Fruit fly (Drosophila melanogaster) whole organism, embryonic: ENCODE data around the gene TfAP-2.

Source experiments
- BtbVII ChIP-seq: fragments of 200-800 bp; sonication (Bioruptor generic); optimal IDR thresholded peaks from 3 replicates; lab custom pipeline; 2017; ENCODE audit warnings: missing biosample characterization, mild to moderate bottlenecking, missing genetic modification characterization
- CG10209 ChIP-seq: fragments of 200-800 bp; sonication (Bioruptor generic); optimal IDR thresholded peaks from 3 replicates; lab custom pipeline; 2017; ENCODE audit warnings: missing biosample characterization, mild to moderate bottlenecking, missing genetic modification characterization, missing genetic modification reagents
- CG11456 ChIP-seq: fragments of 200-800 bp; sonication (Bioruptor generic); IDR thresholded peaks from 3 replicates; pipeline ENCODE4 v1.3.6; 2022; ENCODE audit warnings: missing biosample characterization, missing genetic modification characterization
- CG11723 ChIP-seq: fragments of 200-800 bp; sonication (Bioruptor generic); optimal IDR thresholded peaks from 2 replicates; lab custom pipeline; 2017; ENCODE audit warnings: missing biosample characterization, mild to moderate bottlenecking, missing genetic modification characterization
- CG12219 ChIP-seq: fragments of 200-800 bp; sonication (Bioruptor generic); optimal IDR thresholded peaks from 3 replicates; lab custom pipeline; 2018; ENCODE audit warnings: missing biosample characterization, mild to moderate bottlenecking, missing genetic modification characterization
- CG13775 ChIP-seq: fragments of 200-800 bp; sonication (Bioruptor generic); optimal IDR thresholded peaks from 3 replicates; lab custom pipeline; 2017; ENCODE audit warnings: missing biosample characterization, mild to moderate bottlenecking, missing genetic modification characterization
- CG14710 ChIP-seq: fragments of 200-800 bp; sonication (Bioruptor generic); optimal IDR thresholded peaks from 3 replicates; lab custom pipeline; 2019; ENCODE audit warnings: missing biosample characterization, mild to moderate bottlenecking, missing genetic modification characterization, moderate library complexity
- CG1529 ChIP-seq: fragments of 200-800 bp; sonication (Bioruptor generic); optimal IDR thresholded peaks from 3 replicates; lab custom pipeline; 2018; ENCODE audit warnings: missing biosample characterization, missing genetic modification characterization
- CG1602 ChIP-seq: fragments of 200-800 bp; sonication (Bioruptor generic); optimal IDR thresholded peaks from 3 replicates; lab custom pipeline; 2016; ENCODE audit warnings: missing biosample characterization, missing genetic modification characterization
- CG2116 ChIP-seq: fragments of 200-800 bp; sonication (Bioruptor generic); optimal IDR thresholded peaks from 3 replicates; lab custom pipeline; 2018; ENCODE audit warnings: missing biosample characterization, mild to moderate bottlenecking, missing genetic modification characterization
- CG2199 ChIP-seq: fragments of 200-800 bp; sonication (Bioruptor generic); IDR thresholded peaks from 3 replicates; pipeline ENCODE4 v1.3.6; 2022; ENCODE audit warnings: missing biosample characterization, missing genetic modification characterization
- CG32532 ChIP-seq: fragments of 200-800 bp; sonication (Bioruptor generic); IDR thresholded peaks from 2 replicates; pipeline ENCODE4 v1.3.6; 2022; ENCODE audit warnings: missing biosample characterization, missing genetic modification characterization
- CG5180 ChIP-seq: fragments of 200-800 bp; sonication (Bioruptor generic); optimal IDR thresholded peaks from 3 replicates; lab custom pipeline; 2017; ENCODE audit warnings: missing biosample characterization, missing genetic modification characterization, mild to moderate bottlenecking, moderate library complexity, missing genetic modification reagents
- CG6813 ChIP-seq: fragments of 200-800 bp; sonication (Bioruptor generic); optimal IDR thresholded peaks from 2 replicates; lab custom pipeline; 2017; ENCODE audit warnings: missing biosample characterization, missing genetic modification characterization, mild to moderate bottlenecking, moderate library complexity, missing genetic modification reagents
- CG7271 ChIP-seq: fragments of 200-800 bp; sonication (Bioruptor generic); optimal IDR thresholded peaks from 2 replicates; lab custom pipeline; 2018; ENCODE audit warnings: missing biosample characterization, mild to moderate bottlenecking, missing genetic modification characterization, moderate library complexity
- CG7372 ChIP-seq: fragments of 200-800 bp; sonication (Bioruptor generic); IDR thresholded peaks from 2 replicates; pipeline ENCODE4 v1.3.6; 2022; ENCODE audit warnings: missing biosample characterization, missing genetic modification characterization
- CG8281 ChIP-seq: fragments of 200-800 bp; sonication (Bioruptor generic); optimal IDR thresholded peaks from 2 replicates; lab custom pipeline; 2018; ENCODE audit warnings: missing biosample characterization, mild to moderate bottlenecking, missing genetic modification characterization, moderate library complexity
- CG8944 ChIP-seq: fragments of 200-800 bp; sonication (Bioruptor generic); optimal IDR thresholded peaks from 3 replicates; lab custom pipeline; 2016; ENCODE audit warnings: missing biosample characterization, missing genetic modification characterization
- CG9727 ChIP-seq: fragments of 200-800 bp; sonication (Bioruptor generic); optimal IDR thresholded peaks from 3 replicates; lab custom pipeline; 2017; ENCODE audit warnings: missing biosample characterization, mild to moderate bottlenecking, missing genetic modification characterization
- CG9932 ChIP-seq: fragments of 200-800 bp; sonication (Bioruptor generic); IDR thresholded peaks from 2 replicates; pipeline ENCODE4 v1.3.6; 2022; ENCODE audit warnings: missing biosample characterization, missing genetic modification characterization
- ERR ChIP-seq: fragments of 200-800 bp; sonication (Bioruptor generic); optimal IDR thresholded peaks from 2 replicates; lab custom pipeline; 2016; ENCODE audit warnings: missing biosample characterization, missing genetic modification characterization
- Fer1 ChIP-seq: fragments of 200-800 bp; sonication (Bioruptor generic); optimal IDR thresholded peaks from 2 replicates; lab custom pipeline; 2017; ENCODE audit warnings: missing biosample characterization, mild to moderate bottlenecking, missing genetic modification characterization
- Hsf ChIP-seq: fragments of 200-800 bp; sonication (Bioruptor generic); optimal IDR thresholded peaks from 3 replicates; lab custom pipeline; 2016; ENCODE audit warnings: missing biosample characterization, missing genetic modification characterization
- Meics ChIP-seq: fragments of 200-800 bp; sonication (Bioruptor generic); optimal IDR thresholded peaks from 2 replicates; lab custom pipeline; 2017; ENCODE audit warnings: missing biosample characterization, mild to moderate bottlenecking, missing genetic modification characterization
- Mrtf ChIP-seq: fragments of 200-800 bp; sonication (Bioruptor generic); IDR thresholded peaks from 3 replicates; pipeline ENCODE4 v1.3.6; 2022; ENCODE audit warnings: missing biosample characterization, missing genetic modification characterization
- Myb ChIP-seq: fragments of 200-800 bp; sonication (Bioruptor generic); optimal IDR thresholded peaks from 2 replicates; lab custom pipeline; 2016; ENCODE audit warnings: missing biosample characterization, missing genetic modification characterization
- Nf-YB ChIP-seq: fragments of 200-800 bp; sonication (Bioruptor generic); optimal IDR thresholded peaks from 3 replicates; lab custom pipeline; 2019; ENCODE audit warnings: missing biosample characterization, mild to moderate bottlenecking, missing genetic modification characterization, moderate library complexity
- PHDP ChIP-seq: fragments of 200-800 bp; sonication (Bioruptor generic); optimal IDR thresholded peaks from 3 replicates; lab custom pipeline; 2018; ENCODE audit warnings: missing biosample characterization, mild to moderate bottlenecking, missing genetic modification characterization, moderate library complexity
- Sry-β ChIP-seq: fragments of 200-800 bp; sonication (Bioruptor generic); optimal IDR thresholded peaks from 2 replicates; lab custom pipeline; 2018; ENCODE audit warnings: missing biosample characterization, mild to moderate bottlenecking, missing genetic modification characterization, moderate library complexity
- Sry-δ ChIP-seq: fragments of 200-800 bp; sonication (Bioruptor generic); optimal IDR thresholded peaks from 2 replicates; lab custom pipeline; 2016; ENCODE audit warnings: missing biosample characterization, missing genetic modification characterization
- Ssrp ChIP-seq: fragments of 200-800 bp; sonication (Bioruptor generic); optimal IDR thresholded peaks from 2 replicates; lab custom pipeline; 2018; ENCODE audit warnings: missing biosample characterization, mild to moderate bottlenecking, missing genetic modification characterization, moderate library complexity
- Taf1 ChIP-seq: fragments of 200-800 bp; sonication (Bioruptor generic); IDR thresholded peaks from 2 replicates; pipeline ENCODE4 v1.3.6; 2022; ENCODE audit warnings: missing biosample characterization, missing genetic modification characterization
- Vsx1 ChIP-seq: fragments of 200-800 bp; sonication (Bioruptor generic); optimal IDR thresholded peaks from 2 replicates; lab custom pipeline; 2017; ENCODE audit warnings: missing biosample characterization, mild to moderate bottlenecking, missing genetic modification characterization, missing genetic modification reagents
- cato ChIP-seq: fragments of 200-800 bp; sonication (Bioruptor generic); optimal IDR thresholded peaks from 2 replicates; lab custom pipeline; 2016; ENCODE audit warnings: missing biosample characterization, missing genetic modification characterization, borderline replicate concordance
- chn ChIP-seq: fragments of 200-800 bp; sonication (Bioruptor generic); optimal IDR thresholded peaks from 2 replicates; lab custom pipeline; 2016; ENCODE audit warnings: missing biosample characterization, missing genetic modification characterization
- crc ChIP-seq: fragments of 200-800 bp; sonication (Bioruptor generic); optimal IDR thresholded peaks from 2 replicates; lab custom pipeline; 2016; ENCODE audit warnings: missing biosample characterization, missing genetic modification characterization
- crp ChIP-seq, 2 experiments: fragments of 200-800 bp; sonication (Bioruptor generic); optimal IDR thresholded peaks; 2 replicates in 1 of 2; 3 replicates in 1 of 2; lab custom pipeline; 2017; ENCODE audit warnings: missing biosample characterization in 2 of 2, missing genetic modification characterization in 2 of 2, mild to moderate bottlenecking in 1 of 2, moderate library complexity in 1 of 2
- ems ChIP-seq: fragments of 200-800 bp; sonication (Bioruptor generic); optimal IDR thresholded peaks from 3 replicates; lab custom pipeline; 2016; ENCODE audit warnings: missing biosample characterization, missing genetic modification characterization
- esg ChIP-seq: fragments of 200-800 bp; sonication (Bioruptor generic); conservative IDR thresholded peaks from 2 replicates; pipeline ENCODE4 v1.3.6; 2022; ENCODE audit warnings: missing biosample characterization, missing genetic modification characterization
- fd102C ChIP-seq: fragments of 200-800 bp; sonication (Bioruptor generic); optimal IDR thresholded peaks from 2 replicates; lab custom pipeline; 2018; ENCODE audit warnings: missing biosample characterization, mild to moderate bottlenecking, missing genetic modification characterization, moderate library complexity
- hbn ChIP-seq: fragments of 200-800 bp; sonication (Bioruptor generic); IDR thresholded peaks from 2 replicates; pipeline ENCODE4 v1.3.6; 2022; ENCODE audit warnings: missing biosample characterization, missing genetic modification characterization; ENCODE audit not compliant: partially characterized antibody
- insv ChIP-seq, 2 experiments: fragments of 200-800 bp; sonication (Bioruptor generic); optimal IDR thresholded peaks; 3 replicates each; lab custom pipeline; 2016 to 2018; ENCODE audit warnings: missing biosample characterization in 2 of 2, missing genetic modification characterization in 2 of 2
- kah ChIP-seq: fragments of 200-800 bp; sonication (Bioruptor generic); optimal IDR thresholded peaks from 2 replicates; lab custom pipeline; 2018; ENCODE audit warnings: missing biosample characterization, mild to moderate bottlenecking, missing genetic modification characterization
- lbe ChIP-seq: fragments of 200-800 bp; sonication (Bioruptor generic); optimal IDR thresholded peaks from 2 replicates; lab custom pipeline; 2016; ENCODE audit warnings: missing biosample characterization, mild to moderate bottlenecking, missing genetic modification characterization
- lov ChIP-seq, 2 experiments: fragments of 200-800 bp in 1 of 2; fragments of >200 bp in 1 of 2; sonication (Bioruptor generic) in 1 of 2; IDR thresholded peaks in 1 of 2; optimal IDR thresholded peaks in 1 of 2; 2 replicates in 1 of 2; 3 replicates in 1 of 2; pipeline versions ENCODE4 v1.3.6 to Lab custom; 2017 to 2022; ENCODE audit warnings: missing biosample characterization in 1 of 2, missing genetic modification characterization in 1 of 2
- nerfin-1 ChIP-seq: fragments of 200-800 bp; sonication (Bioruptor generic); optimal IDR thresholded peaks from 3 replicates; lab custom pipeline; 2019; ENCODE audit warnings: missing biosample characterization, mild to moderate bottlenecking, missing genetic modification characterization, moderate library complexity
- sqz ChIP-seq: fragments of 200-800 bp; sonication (Bioruptor generic); optimal IDR thresholded peaks from 3 replicates; lab custom pipeline; 2018; ENCODE audit warnings: missing biosample characterization, mild to moderate bottlenecking, missing genetic modification characterization
- tin ChIP-seq: fragments of 200-800 bp; sonication (Bioruptor generic); optimal IDR thresholded peaks from 3 replicates; lab custom pipeline; 2016; ENCODE audit warnings: missing biosample characterization, missing genetic modification characterization
- toy ChIP-seq: fragments of 200-800 bp; sonication (Bioruptor generic); IDR thresholded peaks from 2 replicates; pipeline ENCODE4 v1.3.6; 2022; ENCODE audit warnings: missing biosample characterization, missing genetic modification characterization
- ttk ChIP-seq: fragments of 200-800 bp; sonication (Bioruptor generic); IDR thresholded peaks from 2 replicates; pipeline ENCODE4 v2.1.2; 2022; ENCODE audit warnings: missing biosample characterization, missing genetic modification characterization
- vvl ChIP-seq: fragments of 200-800 bp; sonication (Bioruptor generic); IDR thresholded peaks from 2 replicates; pipeline ENCODE4 v1.3.6; 2022; ENCODE audit warnings: missing biosample characterization, missing genetic modification characterization

TfAP-2 gene

dm6 chr3L:21617354-21617753, 30.7 kb downstream of the TfAP-2 start, which contains the start of the genes S1P and CG11307 (continued):
- TF ChIP-seq CG9727 (GFP tag; lab: Kevin White, UChicago) (no peak), Myb (GFP tag; lab: Kevin White, UChicago) (peak; percentile 6), CG8281 (tag; lab: Kevin White, UChicago) (no peak), CG1602 (GFP tag; lab: Kevin White, UChicago) (no peak), Nf-YB (GFP tag; lab: Kevin White, UChicago) (no peak), CG2199 (GFP tag; lab: Robert Waterston, UW) (no peak), cato (GFP tag; lab: Kevin White, UChicago) (no peak), Hsf (GFP tag; lab: Kevin White, UChicago) (no peak), CG5180 (GFP tag; lab: Kevin White, UChicago) (no peak), Fer1 (GFP tag; lab: Kevin White, UChicago) (no peak), CG32532 (GFP tag; lab: Robert Waterston, UW) (no peak), hbn (GFP tag; lab: Robert Waterston, UW) (no peak), CG8944 (no peak), Ssrp (tag; lab: Kevin White, UChicago) (no peak), chn (GFP tag; lab: Kevin White, UChicago) (no peak), CG12219 (no peak), Mrtf (GFP tag; lab: Robert Waterston, UW) (no peak), CG1529 (no peak), ttk (no peak), CG11456 (no peak), ERR (no peak), CG11723 (GFP tag; lab: Kevin White, UChicago) (no peak), tin (no peak), sqz (GFP tag; lab: Kevin White, UChicago) (no peak), vvl (no peak), crc (GFP tag; lab: Kevin White, UChicago) (no peak), CG9932 (GFP tag; lab: Robert Waterston, UW) (no peak), kah (GFP tag; lab: Kevin White, UChicago) (no peak), ems (GFP tag; lab: Kevin White, UChicago) (no peak), BtbVII (no peak), Sry-δ (peak; percentile 15), CG7271 (tag; lab: Kevin White, UChicago) (no peak), toy (GFP tag; lab: Robert Waterston, UW) (no peak), CG2116 (peak; percentile 44), PHDP (no peak), nerfin-1 (peak; percentile 88), CG10209 (no peak), Vsx1 (peak; percentile 87), lov (optimal IDR thresholded peaks at IDR 0.05; lab: Kevin White, UChicago) (no peak), lov (GFP tag; IDR thresholded peaks at IDR 0.05; lab: Robert Waterston, UW) (no peak), CG13775 (GFP tag; lab: Kevin White, UChicago) (no peak), Taf1 (GFP tag; lab: Robert Waterston, UW) (no peak), Sry-β (GFP tag; lab: Kevin White, UChicago) (no peak), esg (GFP tag; lab: Robert Waterston, UW) (no peak), insv (GFP tag; optimal IDR thresholded peaks at IDR 0.05; lab: Kevin White, UChicago) (no peak), lbe (GFP tag; lab: Kevin White, UChicago) (no peak), CG7372 (GFP tag; lab: Robert Waterston, UW) (no peak), fd102C (no peak), CG14710 (tag; lab: Kevin White, UChicago) (peak; percentile 46), crp (GFP tag; optimal IDR thresholded peaks at IDR 0.05; lab: Kevin White, UChicago) (peak; percentile 15 to 88), CG6813 (GFP tag; lab: Kevin White, UChicago) (no peak), Meics (GFP tag; lab: Kevin White, UChicago) (no peak)
